Worm (Caenorhabditis elegans) whole organism, L4/young adult: ENCODE data around the gene trmt-10C.2.

Experiments
- W03F9.2 ChIP-seq: fragments of 150-350 bp; optimal IDR thresholded peaks from 2 replicates; lab custom pipeline; 2014; ENCODE audit warnings: missing biosample characterization, missing genetic modification characterization
- him-1 ChIP-seq: sonication (generic microtip); optimal IDR thresholded peaks from 2 replicates; lab custom pipeline; 2016; ENCODE audit warnings: missing genotype, missing genetic modification reagents, missing genetic modification characterization, missing compliant biosample characterization

ce11 chrIII:6374947-6375415, 28.9 kb downstream of the trmt-10C.2 start, which contains the start of the genes rps-13 and nfx-1:
- TF ChIP-seq him-1 (tag; lab: Kevin White, UChicago) (no peak), W03F9.2 (tag; lab: Kevin White, UChicago) (peak; percentile 69)
